Worm (Caenorhabditis elegans): ENCODE measurements around the gene C02F5.14.

The C02F5.14 gene

DNA sequence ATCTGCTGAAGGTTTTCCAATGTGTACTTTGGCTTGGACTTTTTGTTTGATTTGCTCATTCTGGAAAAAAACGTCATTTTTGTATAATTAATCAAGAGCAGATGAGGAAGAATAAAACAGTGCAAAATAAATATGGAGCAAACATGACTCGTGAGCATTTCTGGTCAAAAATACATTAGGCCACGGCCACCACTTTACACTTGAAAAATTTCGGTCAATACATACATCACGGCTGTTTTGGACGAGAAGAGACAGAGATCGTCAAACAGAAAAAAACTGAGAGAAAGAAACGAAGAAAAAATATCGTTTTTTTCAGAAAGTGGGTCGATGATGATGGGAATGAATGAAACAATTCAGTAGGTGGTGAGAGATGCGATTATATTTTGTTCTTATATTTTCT is 33.0 kb upstream of the C02F5.14 start, which contains the start of the genes F09G8.7 and crn-7:
Gene F09G8.7, minus strand, starts transcription at position 60 of the 400 bp plus-strand sequence.
Gene crn-7, plus strand, starts transcription at position 236 of the 400 bp plus-strand sequence.
- TF ChIP-seq mbf-1 (tag; optimal IDR thresholded peaks at IDR 0.05), result no peak
- TF ChIP-seq nhr-77 (tag; optimal IDR thresholded peaks at IDR 0.05), result no peak
- TF ChIP-seq ama-1 (optimal IDR thresholded peaks at IDR 0.05), result no peak
- TF ChIP-seq unc-55 (GFP tag; optimal IDR thresholded peaks at IDR 0.05), result peak; percentile 8
- TF ChIP-seq lsy-2 (tag; optimal IDR thresholded peaks at IDR 0.05), result peak in 1 of 2 experiments; percentile 47
- no peak for TF ChIP-seq nhr-12 (tag; optimal IDR thresholded peaks at IDR 0.05)
- peak; percentile 20 for TF ChIP-seq fos-1 (tag; optimal IDR thresholded peaks at IDR 0.05)
- TF ChIP-seq ceh-16 (tag; optimal IDR thresholded peaks at IDR 0.05), result no peak
- TF ChIP-seq nhr-129 (tag; optimal IDR thresholded peaks at IDR 0.05), result peak; percentile 51
- TF ChIP-seq peb-1 (tag; optimal IDR thresholded peaks at IDR 0.05), result no peak
- TF ChIP-seq C34F6.9 (tag; optimal IDR thresholded peaks at IDR 0.05), result peak; percentile 64

DNA sequence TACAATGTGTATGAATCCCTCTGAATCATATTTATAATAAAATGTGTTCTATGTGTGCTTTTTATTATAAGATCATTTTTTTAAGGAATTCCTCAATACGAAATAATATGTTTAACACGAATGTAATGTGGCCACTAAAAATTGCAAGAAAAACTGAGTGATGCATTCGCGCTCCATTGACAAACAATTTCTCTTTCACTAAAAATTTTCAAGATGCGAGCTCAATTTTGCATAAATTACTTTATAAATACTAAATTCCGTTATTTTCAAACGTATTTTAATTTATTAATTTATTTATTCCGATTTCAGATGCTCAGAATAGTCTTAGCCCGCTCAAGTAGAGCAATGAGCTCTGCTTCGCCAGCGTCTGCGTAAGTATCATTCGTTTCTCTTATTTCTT is 30.4 kb upstream of the C02F5.14 start, which contains the start of gene mrps-9:
Gene mrps-9, plus strand, starts transcription at position 310 of the 400 bp plus-strand sequence.
- TF ChIP-seq unc-55 (GFP tag; optimal IDR thresholded peaks at IDR 0.05), result peak; percentile 53
- TF ChIP-seq blmp-1 (tag; optimal IDR thresholded peaks at IDR 0.05; ENCODE audit: insufficient read depth), result peak; percentile 29
- TF ChIP-seq crh-2 (tag; optimal IDR thresholded peaks at IDR 0.05), result peak; percentile 8
- TF ChIP-seq F13H6.1 (tag; optimal IDR thresholded peaks at IDR 0.05), result no peak

DNA sequence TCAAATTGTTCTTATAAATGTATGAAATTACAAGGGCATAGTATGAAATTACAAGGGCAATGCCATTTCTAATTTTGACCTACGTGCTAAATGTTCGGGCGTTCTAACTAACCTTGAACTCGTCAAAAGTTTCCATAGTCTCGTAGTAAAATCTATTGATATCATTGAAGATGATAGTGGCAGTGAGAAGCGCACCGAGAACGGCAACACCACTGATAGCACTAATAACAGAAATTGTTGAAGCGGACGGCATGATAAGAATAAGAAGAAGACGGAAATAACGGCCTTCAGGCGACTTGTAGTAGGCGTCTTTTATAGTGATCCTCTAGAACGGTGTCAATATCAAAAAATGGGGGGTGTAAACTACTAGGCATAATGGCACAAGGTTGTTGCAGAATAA is 28.1 kb upstream of the C02F5.14 start, which contains the start of gene col-91:
Gene col-91, minus strand, starts transcription at position 288 of the 400 bp plus-strand sequence.
- TF ChIP-seq ztf-1 (GFP tag; conservative IDR thresholded peaks at IDR 0.05) (no peak), elt-1 (tag; optimal IDR thresholded peaks at IDR 0.05) (no peak), nhr-129 (tag; optimal IDR thresholded peaks at IDR 0.05) (no peak), nhr-21 (tag; optimal IDR thresholded peaks at IDR 0.05) (peak; percentile 1), mab-5 (tag; optimal IDR thresholded peaks at IDR 0.05) (no peak), nhr-23 (tag; optimal IDR thresholded peaks at IDR 0.05) (no peak), snpc-4 (tag; optimal IDR thresholded peaks at IDR 0.05) (no peak), mdl-1 (tag; optimal IDR thresholded peaks at IDR 0.05) (no peak), lin-11 (tag; optimal IDR thresholded peaks at IDR 0.05) (no peak), C34F6.9 (tag; optimal IDR thresholded peaks at IDR 0.05) (no peak), skn-1 (tag; optimal IDR thresholded peaks at IDR 0.05) (no peak), nhr-25 (tag; optimal IDR thresholded peaks at IDR 0.05) (peak; percentile 16), sma-9 (GFP tag; optimal IDR thresholded peaks at IDR 0.05) (no peak), sma-9 (tag; optimal IDR thresholded peaks at IDR 0.05) (no peak), ZK546.5 (tag; optimal IDR thresholded peaks at IDR 0.05) (no peak)

DNA sequence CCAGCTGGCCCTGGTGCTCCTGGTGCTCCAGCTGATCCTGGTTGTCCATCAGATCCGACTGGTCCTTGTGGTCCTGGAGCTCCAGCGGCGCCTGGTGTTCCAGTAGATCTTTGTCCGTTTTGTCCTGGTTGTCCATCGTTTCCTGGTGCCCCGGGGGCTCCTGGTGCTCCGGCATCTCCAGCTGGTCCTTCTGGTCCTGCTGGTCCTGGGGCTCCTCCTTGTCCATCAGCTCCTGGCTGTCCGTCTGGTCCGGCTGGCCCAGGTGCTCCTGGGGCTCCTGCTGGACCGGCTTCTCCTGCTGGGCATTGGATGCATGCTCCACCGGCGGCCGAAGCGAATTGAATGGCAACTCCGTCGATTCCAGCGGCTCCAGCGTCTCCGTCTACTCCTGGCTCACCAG is 27.3 kb upstream of the C02F5.14 start:
- TF ChIP-seq nhr-77 (tag; optimal IDR thresholded peaks at IDR 0.05), result no peak
- TF ChIP-seq R02D3.7 (tag; optimal IDR thresholded peaks at IDR 0.05), result no peak
- TF ChIP-seq nhr-25 (tag; optimal IDR thresholded peaks at IDR 0.05), result no peak
- no peak for TF ChIP-seq elt-3 (tag; optimal IDR thresholded peaks at IDR 0.05)
- no peak for TF ChIP-seq C34F6.9 (tag; optimal IDR thresholded peaks at IDR 0.05)
- TF ChIP-seq snpc-4 (tag; optimal IDR thresholded peaks at IDR 0.05), result no peak
- no peak for TF ChIP-seq unc-55 (GFP tag; optimal IDR thresholded peaks at IDR 0.05)
- TF ChIP-seq sma-9 (GFP tag; optimal IDR thresholded peaks at IDR 0.05), result no peak
- no peak for TF ChIP-seq sma-9 (tag; optimal IDR thresholded peaks at IDR 0.05)
- TF ChIP-seq alr-1 (tag; optimal IDR thresholded peaks at IDR 0.05), result no peak
- no peak for TF ChIP-seq ama-1 (optimal IDR thresholded peaks at IDR 0.05)
- no peak for TF ChIP-seq sem-4 (tag; optimal IDR thresholded peaks at IDR 0.05)
- TF ChIP-seq unc-62 (GFP tag; optimal IDR thresholded peaks at IDR 0.05), result no peak
- no peak for TF ChIP-seq lin-39 (tag; optimal IDR thresholded peaks at IDR 0.05)
- no peak for TF ChIP-seq unc-39 (tag; optimal IDR thresholded peaks at IDR 0.05)
- TF ChIP-seq ztf-1 (GFP tag; conservative IDR thresholded peaks at IDR 0.05), result no peak
- TF ChIP-seq fos-1 (tag; optimal IDR thresholded peaks at IDR 0.05), result no peak
- TF ChIP-seq nhr-23 (tag; optimal IDR thresholded peaks at IDR 0.05), result no peak
- TF ChIP-seq peb-1 (tag; optimal IDR thresholded peaks at IDR 0.05), result no peak

- no peak for TF ChIP-seq dmd-4 (tag; optimal IDR thresholded peaks at IDR 0.05)
- no peak for TF ChIP-seq ztf-11 (tag; optimal IDR thresholded peaks at IDR 0.05)
- no peak for TF ChIP-seq R02D3.7 (tag; optimal IDR thresholded peaks at IDR 0.05)
- TF ChIP-seq nhr-23 (tag; optimal IDR thresholded peaks at IDR 0.05), result no peak
- TF ChIP-seq mbf-1 (tag; optimal IDR thresholded peaks at IDR 0.05), result no peak
- TF ChIP-seq ceh-82 (tag; optimal IDR thresholded peaks at IDR 0.05), result no peak
- TF ChIP-seq elt-3 (tag; optimal IDR thresholded peaks at IDR 0.05), result no peak
Observed at ce11 chrIII:8258045-8258444, 22.7 kb upstream of the C02F5.14 start, which contains the start of gene ncr-2. ncr-2 (plus strand) TSS chrIII:8258345.
